Worm (Caenorhabditis elegans) whole organism, late embryonic: ENCODE data around the gene T22C8.4.

Experiments
- C08G9.2 ChIP-seq: sonication (generic microtip); optimal IDR thresholded peaks from 2 replicates; lab custom pipeline; 2016; ENCODE audit warnings: mild to moderate bottlenecking, missing genetic modification characterization, moderate library complexity, missing compliant biosample characterization
- F13H6.1 ChIP-seq: sonication (generic microtip); optimal IDR thresholded peaks from 2 replicates; lab custom pipeline; 2016; ENCODE audit warnings: missing genetic modification characterization, missing compliant biosample characterization
- K02D7.2 ChIP-seq: sonication (generic microtip); optimal IDR thresholded peaks from 2 replicates; lab custom pipeline; 2017; ENCODE audit warnings: mild to moderate bottlenecking, missing genetic modification characterization, missing compliant biosample characterization
- T23F11.4 ChIP-seq: fragments of 200-800 bp; sonication (Bioruptor generic); optimal IDR thresholded peaks from 2 replicates; lab custom pipeline; 2018; ENCODE audit warnings: mild to moderate bottlenecking, missing genetic modification characterization, missing compliant biosample characterization
- ahr-1 ChIP-seq: sonication (generic microtip); optimal IDR thresholded peaks from 2 replicates; lab custom pipeline; 2016; ENCODE audit warnings: missing genetic modification characterization, missing compliant biosample characterization
- ceh-22 ChIP-seq: sonication (generic microtip); optimal IDR thresholded peaks from 2 replicates; lab custom pipeline; 2017; ENCODE audit warnings: missing biosample characterization, missing genetic modification characterization
- ceh-45 ChIP-seq: fragments of 200-800 bp; sonication (Bioruptor generic); IDR thresholded peaks from 2 replicates; pipeline ENCODE4 v1.3.6; 2022; ENCODE audit warnings: missing genetic modification reagents, missing genetic modification characterization, missing compliant biosample characterization
- ceh-48 ChIP-seq: sonication (generic microtip); optimal IDR thresholded peaks from 2 replicates; lab custom pipeline; 2016; ENCODE audit warnings: missing genetic modification characterization, inconsistent platforms, missing compliant biosample characterization
- che-1 ChIP-seq: sonication (generic microtip); optimal IDR thresholded peaks from 2 replicates; lab custom pipeline; 2016; ENCODE audit warnings: mild to moderate bottlenecking, missing genetic modification characterization, missing compliant biosample characterization
- dmd-4 ChIP-seq: sonication (generic microtip); optimal IDR thresholded peaks from 2 replicates; lab custom pipeline; 2016; ENCODE audit warnings: borderline replicate concordance, missing genetic modification characterization, missing compliant biosample characterization
- elt-2 ChIP-seq: sonication (generic microtip); optimal IDR thresholded peaks from 2 replicates; lab custom pipeline; 2016; ENCODE audit warnings: missing genetic modification reagents, missing genetic modification characterization, missing compliant biosample characterization
- fkh-10 ChIP-seq: fragments of 150-350 bp; optimal IDR thresholded peaks from 2 replicates; lab custom pipeline; 2014; ENCODE audit warnings: missing biosample characterization, missing genetic modification reagents, missing genetic modification characterization
- hlh-15 ChIP-seq: sonication (generic microtip); optimal IDR thresholded peaks from 2 replicates; lab custom pipeline; 2016; ENCODE audit warnings: missing genetic modification characterization, missing compliant biosample characterization
- hlh-30 ChIP-seq: sonication (generic microtip); optimal IDR thresholded peaks from 2 replicates; lab custom pipeline; 2017; ENCODE audit warnings: antibody characterized with exemption, missing genetic modification characterization, missing compliant biosample characterization; ENCODE audit not compliant: insufficient read depth
- hlh-8 ChIP-seq: sonication (generic microtip); optimal IDR thresholded peaks from 2 replicates; lab custom pipeline; 2016; ENCODE audit warnings: missing genotype, missing genetic modification characterization, missing compliant biosample characterization
- lim-6 ChIP-seq: sonication (generic microtip); optimal IDR thresholded peaks from 2 replicates; lab custom pipeline; 2016; ENCODE audit warnings: missing genetic modification characterization, missing compliant biosample characterization
- madf-2 ChIP-seq: sonication (generic microtip); optimal IDR thresholded peaks from 2 replicates; lab custom pipeline; 2017; ENCODE audit warnings: missing genetic modification characterization, missing compliant biosample characterization
- mec-3 ChIP-seq: sonication (generic microtip); optimal IDR thresholded peaks from 2 replicates; lab custom pipeline; 2016; ENCODE audit warnings: borderline replicate concordance, missing genetic modification characterization, missing compliant biosample characterization
- nhr-11 ChIP-seq: fragments of 150-350 bp; optimal IDR thresholded peaks from 2 replicates; lab custom pipeline; 2014; ENCODE audit warnings: missing biosample characterization, missing genetic modification characterization
- odd-2 ChIP-seq: sonication (generic microtip); optimal IDR thresholded peaks from 2 replicates; lab custom pipeline; 2017; ENCODE audit warnings: antibody characterized with exemption, mild to moderate bottlenecking, missing genetic modification characterization, missing compliant biosample characterization
- pag-3 ChIP-seq: sonication (generic microtip); optimal IDR thresholded peaks from 2 replicates; lab custom pipeline; 2016; ENCODE audit warnings: missing compliant biosample characterization, missing genetic modification characterization, borderline replicate concordance
- pax-1 ChIP-seq: fragments of 150-350 bp; optimal IDR thresholded peaks from 2 replicates; lab custom pipeline; 2014; ENCODE audit warnings: missing biosample characterization, missing genetic modification characterization
- pha-4 ChIP-seq: fragments of 150-350 bp; optimal IDR thresholded peaks from 2 replicates; lab custom pipeline; 2018; ENCODE audit warnings: missing biosample characterization, missing genetic modification reagents, missing genetic modification characterization
- pros-1 ChIP-seq: fragments of 150-350 bp; optimal IDR thresholded peaks from 2 replicates; lab custom pipeline; 2014; ENCODE audit warnings: missing biosample characterization, missing genetic modification reagents, missing genetic modification characterization
- ref-2 ChIP-seq: sonication (generic microtip); optimal IDR thresholded peaks from 2 replicates; lab custom pipeline; 2016; ENCODE audit warnings: missing genetic modification characterization, missing compliant biosample characterization
- sdc-2 ChIP-seq: sonication (generic microtip); optimal IDR thresholded peaks from 2 replicates; lab custom pipeline; 2016; ENCODE audit warnings: missing genotype, missing genetic modification characterization, missing compliant biosample characterization
- sox-2 ChIP-seq: fragments of 200-800 bp; sonication (Bioruptor generic); IDR thresholded peaks from 2 replicates; pipeline ENCODE4 v1.3.6; 2022; ENCODE audit warnings: missing genetic modification reagents, missing genetic modification characterization, missing compliant biosample characterization
- syd-9 ChIP-seq: sonication (generic microtip); optimal IDR thresholded peaks from 2 replicates; lab custom pipeline; 2016; ENCODE audit warnings: mild to moderate bottlenecking, missing genetic modification characterization, moderate library complexity, missing compliant biosample characterization
- tbx-2 ChIP-seq: sonication (generic microtip); optimal IDR thresholded peaks from 2 replicates; lab custom pipeline; 2016; ENCODE audit warnings: missing genetic modification characterization, missing compliant biosample characterization
- unc-3 ChIP-seq, 2 experiments: fragments of 200-800 bp in 1 of 2; sonication (Bioruptor generic) in 1 of 2; sonication (generic microtip) in 1 of 2; conservative IDR thresholded peaks in 1 of 2; optimal IDR thresholded peaks in 1 of 2; 2 replicates each; pipeline versions ENCODE4 v1.3.6 to Lab custom; 2016 to 2022; ENCODE audit warnings: missing compliant biosample characterization in 2 of 2, missing genetic modification characterization in 2 of 2, missing genetic modification reagents in 1 of 2
- unc-42 ChIP-seq: sonication (generic microtip); optimal IDR thresholded peaks from 2 replicates; lab custom pipeline; 2016; ENCODE audit warnings: missing genotype, missing genetic modification characterization, missing compliant biosample characterization
- unc-55 ChIP-seq: sonication (generic microtip); optimal IDR thresholded peaks from 2 replicates; lab custom pipeline; 2017; ENCODE audit warnings: missing biosample characterization, missing genetic modification reagents, missing genetic modification characterization
- zip-5 ChIP-seq: sonication (generic microtip); optimal IDR thresholded peaks from 2 replicates; lab custom pipeline; 2016; ENCODE audit warnings: missing genetic modification characterization, missing compliant biosample characterization
- ztf-16 ChIP-seq: sonication (generic microtip); optimal IDR thresholded peaks from 2 replicates; lab custom pipeline; 2017; ENCODE audit warnings: missing genetic modification characterization, missing compliant biosample characterization

The T22C8.4 gene

DNA sequence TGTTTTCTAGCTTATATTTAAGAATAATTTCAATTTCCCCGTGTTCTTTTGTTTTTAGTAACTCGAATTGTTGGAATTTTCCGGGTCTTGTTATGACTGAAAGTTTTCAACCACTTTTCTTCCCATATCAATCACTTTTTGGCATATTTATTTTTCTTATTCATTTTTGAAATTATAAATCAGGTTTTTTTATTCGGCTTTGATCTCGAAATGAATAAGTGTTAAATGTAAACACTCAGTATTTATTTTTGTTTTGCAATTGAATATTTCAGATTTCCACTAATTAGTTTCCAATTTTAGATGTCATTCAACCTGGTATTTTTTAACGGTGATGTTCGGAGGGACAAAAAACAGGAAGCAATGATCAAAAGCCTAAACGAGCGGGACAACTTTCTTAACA lies 41.2 kb upstream of the T22C8.4 start, which contains the start of gene etc-1:
etc-1 (plus strand) TSS at position 301 of the 400 bp plus-strand sequence.
- TF ChIP-seq pros-1 (tag; lab: Kevin White, UChicago) (no peak), odd-2 (no peak), unc-42 (no peak), pag-3 (tag; lab: Kevin White, UChicago) (no peak), hlh-8 (tag; lab: Kevin White, UChicago) (no peak), dmd-4 (tag; lab: Kevin White, UChicago) (no peak), ahr-1 (tag; lab: Kevin White, UChicago) (no peak), unc-55 (GFP tag; lab: Kevin White, UChicago) (no peak), nhr-11 (no peak), hlh-15 (tag; lab: Kevin White, UChicago) (no peak), elt-2 (no peak), syd-9 (tag; lab: Kevin White, UChicago) (no peak)

DNA sequence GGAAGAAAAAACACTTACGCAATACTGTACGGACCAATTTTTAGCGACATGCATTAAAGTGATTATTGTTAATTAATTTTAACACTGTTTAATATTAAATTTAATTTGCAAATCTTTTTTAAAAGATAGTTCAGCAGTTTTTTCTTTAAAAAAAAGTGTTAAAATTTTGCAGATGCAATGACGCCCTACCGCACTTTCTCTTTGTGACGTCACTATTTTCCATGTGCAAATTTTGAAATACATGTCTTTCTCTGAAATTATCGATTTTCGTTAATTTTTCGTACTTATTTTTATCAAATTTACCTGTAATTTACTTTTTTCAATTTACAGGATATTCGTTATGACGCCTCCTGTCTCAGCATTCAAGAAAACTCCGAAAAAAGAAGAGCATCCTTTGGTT lies 38.2 kb upstream of the T22C8.4 start, which contains the start of the genes piga-1 and eif-2Bepsilon:
piga-1 (minus strand) TSS at position 174 of the 400 bp plus-strand sequence.
eif-2Bepsilon (plus strand) TSS at position 331 of the 400 bp plus-strand sequence.
- TF ChIP-seq ztf-16 (tag; lab: Kevin White, UChicago) (no peak), unc-42 (peak; percentile 0), ceh-48 (tag; lab: Kevin White, UChicago) (peak; percentile 40)

DNA sequence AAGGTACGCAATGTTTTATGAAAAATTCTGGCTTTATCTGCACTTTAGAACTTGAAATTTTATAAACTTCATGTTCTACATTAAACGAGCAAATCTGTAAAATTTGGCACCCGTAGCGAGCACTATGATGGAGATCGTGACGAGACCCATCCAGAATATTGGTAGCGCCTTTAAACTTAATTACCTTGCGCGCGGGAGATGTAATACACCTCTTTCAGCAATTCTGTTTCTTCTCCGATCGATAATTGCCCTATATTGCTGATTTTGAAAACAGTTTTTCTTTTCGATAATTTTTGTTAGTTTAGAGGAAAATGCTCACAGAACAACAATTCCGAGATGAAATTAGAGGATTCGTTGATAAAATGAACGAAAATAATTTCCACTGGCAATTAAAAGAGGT lies 35.5 kb upstream of the T22C8.4 start, which contains the start of gene atg-10:
atg-10 (plus strand) TSS at position 301 of the 400 bp plus-strand sequence.
- no peak for TF ChIP-seq ref-2 (tag; lab: Kevin White, UChicago)
- no peak for TF ChIP-seq odd-2
- TF ChIP-seq pros-1 (tag; lab: Kevin White, UChicago) = no peak
- no peak for TF ChIP-seq che-1 (tag; lab: Kevin White, UChicago)
- no peak for TF ChIP-seq mec-3 (tag; lab: Kevin White, UChicago)
- TF ChIP-seq elt-2 = no peak
- no peak for TF ChIP-seq pha-4 (tag; lab: Kevin White, UChicago)
- TF ChIP-seq F13H6.1 = no peak
- no peak for TF ChIP-seq ztf-16 (tag; lab: Kevin White, UChicago)
- TF ChIP-seq sox-2 (GFP tag; lab: Robert Waterston, UW) = no peak
- no peak for TF ChIP-seq tbx-2
- no peak for TF ChIP-seq zip-5 (tag; lab: Kevin White, UChicago)
- no peak for TF ChIP-seq fkh-10 (GFP tag; lab: Kevin White, UChicago)
- TF ChIP-seq C08G9.2 (tag; lab: Kevin White, UChicago) = no peak
- no peak for TF ChIP-seq lim-6
- TF ChIP-seq K02D7.2 (tag; lab: Kevin White, UChicago) = no peak
- no peak for TF ChIP-seq T23F11.4 (GFP tag; lab: Kevin White, UChicago)
- no peak for TF ChIP-seq hlh-15 (tag; lab: Kevin White, UChicago)

- TF ChIP-seq madf-2 (tag; lab: Kevin White, UChicago) = no peak
- peak; percentile 45 for TF ChIP-seq hlh-30 (tag; lab: Kevin White, UChicago)
Measured at ce11 chrII:8650644-8651159, 27.4 kb upstream of the T22C8.4 start, which contains the start of gene pyr-1. TSS of gene pyr-1 (plus strand) at chrII:8651109.

- TF ChIP-seq mec-3 (tag; lab: Kevin White, UChicago) (no peak), unc-3 (GFP tag; conservative IDR thresholded peaks at IDR 0.05; lab: Robert Waterston, UW) (no peak), unc-3 (tag; optimal IDR thresholded peaks at IDR 0.05; lab: Kevin White, UChicago) (no peak)
Measured at ce11 chrII:8648843-8649242, 25.5 kb upstream of the T22C8.4 start.

DNA sequence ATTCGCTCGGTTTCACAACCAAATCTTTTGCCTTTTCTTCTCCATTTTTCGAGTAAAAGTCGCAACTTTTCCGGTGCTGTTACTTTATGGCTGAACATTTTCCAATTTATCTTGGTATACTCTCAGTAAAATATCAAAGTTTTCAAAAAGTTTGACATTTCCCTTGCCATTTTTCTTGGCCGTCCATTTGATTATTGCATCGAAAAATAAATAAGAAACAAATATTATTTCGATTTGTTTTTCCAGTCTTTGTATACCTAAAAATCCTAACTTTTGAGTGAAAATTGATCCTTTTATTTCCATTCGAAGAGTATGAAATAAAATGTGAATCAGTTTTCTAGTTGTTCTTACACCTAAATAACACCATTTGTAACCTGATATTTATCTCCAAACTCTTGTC lies 23.1 kb upstream of the T22C8.4 start:
- no peak for TF ChIP-seq ceh-22 (tag; lab: Kevin White, UChicago)
- no peak for TF ChIP-seq sdc-2 (tag; lab: Kevin White, UChicago)
- no peak for TF ChIP-seq ceh-45 (GFP tag; lab: Robert Waterston, UW)
- TF ChIP-seq pha-4 (tag; lab: Kevin White, UChicago) = no peak
- no peak for TF ChIP-seq pax-1
